Worm (Caenorhabditis elegans) whole organism, L2 larva: ENCODE data around the gene dhrr-1.

Experiments used
- ama-1 ChIP-seq: fragments of 150-350 bp; optimal IDR thresholded peaks from 2 replicates; lab custom pipeline; 2018; ENCODE audit warnings: inconsistent platforms
- ceh-16 ChIP-seq: fragments of 150-350 bp; optimal IDR thresholded peaks from 2 replicates; lab custom pipeline; 2014; ENCODE audit warnings: missing biosample characterization, missing genetic modification characterization
- lin-39 ChIP-seq: fragments of 150-350 bp; optimal IDR thresholded peaks from 2 replicates; lab custom pipeline; 2014; ENCODE audit warnings: missing biosample characterization, missing genetic modification reagents, missing genetic modification characterization
- lsy-2 ChIP-seq, 2 experiments: fragments of 150-350 bp in 1 of 2; sonication (generic microtip) in 1 of 2; optimal IDR thresholded peaks; 2 replicates each; lab custom pipeline; 2014 to 2017; ENCODE audit warnings: missing biosample characterization in 2 of 2, missing genetic modification characterization in 2 of 2
- mdl-1 ChIP-seq, 2 experiments: fragments of 150-350 bp in 1 of 2; sonication (generic microtip) in 1 of 2; optimal IDR thresholded peaks; 2 replicates each; lab custom pipeline; 2017; ENCODE audit warnings: missing biosample characterization in 2 of 2, missing genetic modification characterization in 2 of 2
- nhr-11 ChIP-seq: fragments of 150-350 bp; optimal IDR thresholded peaks from 2 replicates; lab custom pipeline; 2014; ENCODE audit warnings: missing biosample characterization, missing genetic modification characterization
- nhr-21 ChIP-seq: fragments of 150-350 bp; optimal IDR thresholded peaks from 2 replicates; lab custom pipeline; 2014; ENCODE audit warnings: missing biosample characterization, missing genetic modification characterization
- snpc-4 ChIP-seq: fragments of 150-350 bp; optimal IDR thresholded peaks from 2 replicates; lab custom pipeline; 2014; ENCODE audit warnings: missing biosample characterization, missing genetic modification characterization
- unc-62 ChIP-seq: fragments of 150-350 bp; optimal IDR thresholded peaks from 2 replicates; lab custom pipeline; 2014; ENCODE audit warnings: missing biosample characterization, missing genetic modification reagents, missing genetic modification characterization
- zag-1 ChIP-seq: fragments of 150-350 bp; optimal IDR thresholded peaks from 2 replicates; lab custom pipeline; 2014; ENCODE audit warnings: missing biosample characterization, missing genetic modification characterization
- ztf-1 ChIP-seq: fragments of 200-800 bp; sonication (Bioruptor generic); conservative IDR thresholded peaks from 2 replicates; pipeline ENCODE4 v1.3.6; 2022; ENCODE audit warnings: missing genetic modification characterization, missing compliant biosample characterization

ce11 chrIII:8946285-8946684 is 1.8 kb downstream of the dhrr-1 start:
- TF ChIP-seq unc-62: no peak
- no peak for TF ChIP-seq ztf-1
- no peak for TF ChIP-seq ama-1 (lab: Kevin White, UChicago)
- no peak for TF ChIP-seq snpc-4 (tag; lab: Kevin White, UChicago)
- TF ChIP-seq lin-39 (tag; lab: Kevin White, UChicago): no peak
- no peak for TF ChIP-seq lsy-2 (tag; optimal IDR thresholded peaks at IDR 0.05; lab: Kevin White, UChicago)
- no peak for TF ChIP-seq ceh-16
- TF ChIP-seq mdl-1 (tag; optimal IDR thresholded peaks at IDR 0.05; lab: Kevin White, UChicago): no peak
- no peak for TF ChIP-seq nhr-21
- no peak for TF ChIP-seq nhr-11 (tag; lab: Kevin White, UChicago)
- TF ChIP-seq zag-1 (tag; lab: Kevin White, UChicago): no peak
